Worm (Caenorhabditis elegans) whole organism, L1 larva: ENCODE measurements around the gene Y15E3A.3.

Experiments used
- C04F5.9 ChIP-seq: sonication (generic microtip); optimal IDR thresholded peaks from 2 replicates; lab custom pipeline; 2016; ENCODE audit warnings: missing genetic modification characterization, missing compliant biosample characterization
- C34B4.2 ChIP-seq: sonication (generic microtip); optimal IDR thresholded peaks from 2 replicates; lab custom pipeline; 2017; ENCODE audit warnings: mild to moderate bottlenecking, missing genetic modification characterization, missing compliant biosample characterization
- Y116A8C.19 ChIP-seq: sonication (generic microtip); optimal IDR thresholded peaks from 2 replicates; lab custom pipeline; 2016; ENCODE audit warnings: missing compliant biosample characterization, missing genetic modification characterization, borderline replicate concordance
- alr-1 ChIP-seq: fragments of 200-800 bp; sonication (Bioruptor generic); optimal IDR thresholded peaks from 2 replicates; lab custom pipeline; 2018; ENCODE audit warnings: borderline replicate concordance, mild to moderate bottlenecking, missing genetic modification characterization, missing compliant biosample characterization
- aly-2 ChIP-seq: fragments of 150-350 bp; optimal IDR thresholded peaks from 2 replicates; lab custom pipeline; 2014; ENCODE audit warnings: missing biosample characterization, missing genetic modification characterization
- blmp-1 ChIP-seq: fragments of 150-350 bp; optimal IDR thresholded peaks from 2 replicates; lab custom pipeline; 2014; ENCODE audit warnings: missing biosample characterization, missing genetic modification characterization
- ceh-63 ChIP-seq: fragments of 200-800 bp; sonication (Bioruptor generic); optimal IDR thresholded peaks from 2 replicates; lab custom pipeline; 2018; ENCODE audit warnings: mild to moderate bottlenecking, missing genetic modification characterization, missing compliant biosample characterization
- ceh-8 ChIP-seq: fragments of 200-800 bp; sonication (Bioruptor generic); optimal IDR thresholded peaks from 2 replicates; lab custom pipeline; 2018; ENCODE audit warnings: mild to moderate bottlenecking, missing genetic modification characterization, moderate library complexity, missing compliant biosample characterization
- ces-1 ChIP-seq: fragments of 150-350 bp; optimal IDR thresholded peaks from 2 replicates; lab custom pipeline; 2014; ENCODE audit warnings: missing biosample characterization, missing genetic modification reagents, missing genetic modification characterization
- dsc-1 ChIP-seq: sonication (generic microtip); optimal IDR thresholded peaks from 2 replicates; lab custom pipeline; 2016; ENCODE audit warnings: mild to moderate bottlenecking, missing genetic modification characterization, missing compliant biosample characterization
- efl-3 ChIP-seq: fragments of 200-800 bp; sonication (Bioruptor generic); optimal IDR thresholded peaks from 2 replicates; lab custom pipeline; 2018; ENCODE audit warnings: mild to moderate bottlenecking, missing genetic modification characterization, missing compliant biosample characterization
- egl-27 ChIP-seq, 2 experiments: fragments of 150-350 bp in 1 of 2; sonication (generic microtip); optimal IDR thresholded peaks; 3 replicates each; lab custom pipeline; 2017 to 2018; ENCODE audit warnings: missing biosample characterization in 2 of 2, missing genetic modification characterization in 2 of 2, missing genetic modification reagents in 2 of 2
- elt-2 ChIP-seq: sonication (generic microtip); optimal IDR thresholded peaks from 2 replicates; lab custom pipeline; 2016; ENCODE audit warnings: missing genetic modification characterization, mild to moderate bottlenecking, inconsistent platforms, missing compliant biosample characterization, missing genetic modification reagents
- ets-5 ChIP-seq: fragments of 200-800 bp; sonication (Bioruptor generic); IDR thresholded peaks from 2 replicates; pipeline ENCODE4 v1.3.6; 2022; ENCODE audit warnings: missing genetic modification characterization, missing compliant biosample characterization
- fos-1 ChIP-seq: fragments of 150-350 bp; optimal IDR thresholded peaks from 2 replicates; lab custom pipeline; 2014; ENCODE audit warnings: missing biosample characterization, missing genetic modification characterization
- grh-1 ChIP-seq: fragments of 200-800 bp; sonication (Bioruptor generic); IDR thresholded peaks from 2 replicates; pipeline ENCODE4 v1.3.6; 2022; ENCODE audit warnings: missing genetic modification reagents, missing genetic modification characterization, missing compliant biosample characterization
- hlh-17 ChIP-seq: fragments of 200-800 bp; sonication (Bioruptor generic); optimal IDR thresholded peaks from 2 replicates; lab custom pipeline; 2018; ENCODE audit warnings: missing genetic modification characterization, mild to moderate bottlenecking, missing compliant biosample characterization, moderate library complexity, borderline replicate concordance
- hlh-4 ChIP-seq: sonication (generic microtip); optimal IDR thresholded peaks from 2 replicates; lab custom pipeline; 2016; ENCODE audit warnings: mild to moderate bottlenecking, missing genetic modification characterization, missing compliant biosample characterization
- hpl-2 ChIP-seq: fragments of 150-350 bp; optimal IDR thresholded peaks from 2 replicates; lab custom pipeline; 2014; ENCODE audit warnings: missing biosample characterization, missing genetic modification reagents, missing genetic modification characterization
- irx-1 ChIP-seq: sonication (generic microtip); optimal IDR thresholded peaks from 2 replicates; lab custom pipeline; 2016; ENCODE audit warnings: missing genetic modification characterization, missing compliant biosample characterization
- jun-1 ChIP-seq: fragments of 150-350 bp; optimal IDR thresholded peaks from 2 replicates; lab custom pipeline; 2014; ENCODE audit warnings: missing biosample characterization, missing genetic modification reagents, missing genetic modification characterization
- lin-15B ChIP-seq: fragments of 150-350 bp; sonication (generic microtip); optimal IDR thresholded peaks from 3 replicates; lab custom pipeline; 2014; ENCODE audit warnings: missing biosample characterization, missing genetic modification characterization
- lin-39 ChIP-seq: fragments of 150-350 bp; optimal IDR thresholded peaks from 2 replicates; lab custom pipeline; 2014; ENCODE audit warnings: missing biosample characterization, missing genetic modification reagents, missing genetic modification characterization
- lir-3 ChIP-seq: sonication (generic microtip); optimal IDR thresholded peaks from 2 replicates; lab custom pipeline; 2016; ENCODE audit warnings: mild to moderate bottlenecking, missing genetic modification characterization, moderate library complexity, missing compliant biosample characterization; ENCODE audit not compliant: poor library complexity
- mdl-1 ChIP-seq, 2 experiments: fragments of 150-350 bp; optimal IDR thresholded peaks; 2 replicates each; lab custom pipeline; 2014 to 2017; ENCODE audit warnings: missing biosample characterization in 2 of 2, missing genetic modification characterization in 2 of 2, inconsistent platforms in 1 of 2
- mef-2 ChIP-seq: fragments of 150-350 bp; optimal IDR thresholded peaks from 2 replicates; lab custom pipeline; 2014; ENCODE audit warnings: missing biosample characterization, missing genetic modification characterization
- nhr-12 ChIP-seq: sonication (generic microtip); optimal IDR thresholded peaks from 2 replicates; lab custom pipeline; 2017; ENCODE audit warnings: missing biosample characterization, missing genetic modification characterization
- nhr-19 ChIP-seq: fragments of 200-800 bp; sonication (Bioruptor generic); conservative IDR thresholded peaks from 2 replicates; pipeline ENCODE4 v1.3.6; 2022; ENCODE audit warnings: missing genetic modification characterization, missing compliant biosample characterization
- nhr-20 ChIP-seq: sonication (generic microtip); optimal IDR thresholded peaks from 2 replicates; lab custom pipeline; 2016; ENCODE audit warnings: mild to moderate bottlenecking, missing genetic modification characterization, missing compliant biosample characterization
- nhr-237 ChIP-seq: fragments of 150-350 bp; optimal IDR thresholded peaks from 2 replicates; lab custom pipeline; 2014; ENCODE audit warnings: missing biosample characterization, missing genetic modification characterization
- nhr-47 ChIP-seq: sonication (generic microtip); optimal IDR thresholded peaks from 2 replicates; lab custom pipeline; 2016; ENCODE audit warnings: mild to moderate bottlenecking, missing genetic modification characterization, moderate library complexity, missing compliant biosample characterization
- nhr-76 ChIP-seq: sonication (generic microtip); optimal IDR thresholded peaks from 2 replicates; lab custom pipeline; 2017; ENCODE audit warnings: missing biosample characterization, missing genetic modification characterization
- nhr-84 ChIP-seq: sonication (generic microtip); optimal IDR thresholded peaks from 2 replicates; lab custom pipeline; 2017; ENCODE audit warnings: missing biosample characterization, missing genetic modification characterization
- nhr-85 ChIP-seq: sonication (generic microtip); peaks from one replicate; lab custom pipeline; 2016; ENCODE audit warnings: missing genetic modification characterization, inconsistent platforms, missing compliant biosample characterization
- nhr-90 ChIP-seq: sonication (generic microtip); optimal IDR thresholded peaks from 2 replicates; lab custom pipeline; 2016; ENCODE audit warnings: mild to moderate bottlenecking, missing genetic modification characterization, missing compliant biosample characterization; ENCODE audit not compliant: poor library complexity
- pax-3 ChIP-seq: fragments of 200-800 bp; sonication (Bioruptor generic); optimal IDR thresholded peaks from 2 replicates; lab custom pipeline; 2018; ENCODE audit warnings: mild to moderate bottlenecking, missing genetic modification characterization, moderate library complexity, missing compliant biosample characterization
- pqm-1 ChIP-seq: sonication (generic microtip); optimal IDR thresholded peaks from 3 replicates; lab custom pipeline; 2017; ENCODE audit warnings: missing biosample characterization, missing genetic modification characterization
- rnt-1 ChIP-seq: sonication (generic microtip); optimal IDR thresholded peaks from 2 replicates; lab custom pipeline; 2016; ENCODE audit warnings: mild to moderate bottlenecking, missing genetic modification characterization, moderate library complexity, missing compliant biosample characterization
- skn-1 ChIP-seq: fragments of 150-350 bp; optimal IDR thresholded peaks from 2 replicates; lab custom pipeline; 2014; ENCODE audit warnings: missing biosample characterization, missing genetic modification characterization
- snpc-4 ChIP-seq: fragments of 150-350 bp; optimal IDR thresholded peaks from 2 replicates; lab custom pipeline; 2014; ENCODE audit warnings: missing biosample characterization, missing genetic modification characterization
- sox-4 ChIP-seq: sonication (generic microtip); optimal IDR thresholded peaks from 2 replicates; lab custom pipeline; 2016; ENCODE audit warnings: missing genetic modification characterization, missing compliant biosample characterization
- tbx-2 ChIP-seq: sonication (generic microtip); optimal IDR thresholded peaks from 2 replicates; lab custom pipeline; 2016; ENCODE audit warnings: missing genetic modification characterization, missing compliant biosample characterization
- unc-130 ChIP-seq: fragments of 150-350 bp; optimal IDR thresholded peaks from 2 replicates; lab custom pipeline; 2017; ENCODE audit warnings: missing biosample characterization, missing genetic modification characterization, inconsistent platforms
- unc-30 ChIP-seq: sonication (generic microtip); optimal IDR thresholded peaks from 2 replicates; lab custom pipeline; 2017; ENCODE audit warnings: missing biosample characterization, missing genetic modification characterization
- zag-1 ChIP-seq: fragments of 150-350 bp; optimal IDR thresholded peaks from 2 replicates; lab custom pipeline; 2014; ENCODE audit warnings: missing biosample characterization, missing genetic modification characterization
- zip-4 ChIP-seq: fragments of 200-800 bp; sonication (Bioruptor generic); optimal IDR thresholded peaks from 2 replicates; lab custom pipeline; 2018; ENCODE audit warnings: mild to moderate bottlenecking, missing genetic modification characterization, moderate library complexity, missing compliant biosample characterization
- ztf-11 ChIP-seq, 2 experiments: sonication (generic microtip); optimal IDR thresholded peaks; 2 replicates each; lab custom pipeline; 2016 to 2017; ENCODE audit warnings: missing genetic modification characterization in 2 of 2, missing biosample characterization in 1 of 2, missing compliant biosample characterization in 1 of 2
- ztf-4 ChIP-seq: fragments of 150-350 bp; optimal IDR thresholded peaks from 2 replicates; lab custom pipeline; 2014; ENCODE audit warnings: missing biosample characterization, missing genetic modification characterization

Y15E3A.3 gene

ce11 chrX:15276774-15277173 lies 48.8 kb downstream of the Y15E3A.3 start (continued):
- TF ChIP-seq fos-1 (tag; lab: Kevin White, UChicago) (peak; percentile 64), ceh-63 (GFP tag; lab: Kevin White, UChicago) (no peak), skn-1 (tag; lab: Kevin White, UChicago) (peak; percentile 58), ces-1 (GFP tag; lab: Kevin White, UChicago) (peak; percentile 70), hlh-17 (no peak), ztf-4 (tag; lab: Kevin White, UChicago) (peak; percentile 64), pax-3 (no peak), jun-1 (tag; lab: Kevin White, UChicago) (peak; percentile 44), nhr-85 (peak; percentile 97), Y116A8C.19 (tag; lab: Kevin White, UChicago) (no peak), aly-2 (tag; lab: Kevin White, UChicago) (no peak), nhr-12 (tag; lab: Kevin White, UChicago) (no peak), nhr-76 (no peak), ceh-8 (GFP tag; lab: Kevin White, UChicago) (peak; percentile 10), dsc-1 (tag; lab: Kevin White, UChicago) (peak; percentile 72), zag-1 (peak; percentile 65), nhr-19 (GFP tag; lab: Robert Waterston, UW) (peak; percentile 57), egl-27 (tag; optimal IDR thresholded peaks at IDR 0.05; lab: Kevin White, UChicago) (peak; percentile 71 to 91), nhr-84 (tag; lab: Kevin White, UChicago) (no peak), lin-15B (tag; lab: Kevin White, UChicago) (no peak), C04F5.9 (no peak), lin-39 (no peak), nhr-237 (tag; lab: Kevin White, UChicago) (peak; percentile 43), nhr-90 (tag; lab: Kevin White, UChicago) (peak; percentile 35), zip-4 (GFP tag; lab: Kevin White, UChicago) (no peak), snpc-4 (tag; lab: Kevin White, UChicago) (no peak), unc-130 (peak; percentile 26), nhr-47 (peak; percentile 66), irx-1 (peak; percentile 41), hpl-2 (GFP tag; lab: Kevin White, UChicago) (no peak), grh-1 (GFP tag; lab: Robert Waterston, UW) (peak; percentile 82)
- TF ChIP-seq, all 84 proteins: peak for 43

ce11 chrX:15276241-15276640 lies 49.4 kb downstream of the Y15E3A.3 start:
- TF ChIP-seq pqm-1 (tag; lab: Kevin White, UChicago) (peak; percentile 22), elt-2 (tag; lab: Kevin White, UChicago) (peak; percentile 39), lin-39 (no peak)

ce11 chrX:15274827-15275761 lies 50.5 kb downstream of the Y15E3A.3 start:
- TF ChIP-seq tbx-2 (peak; percentile 75), nhr-85 (peak; percentile 99), lir-3 (peak; percentile 61), hpl-2 (GFP tag; lab: Kevin White, UChicago) (no peak), lin-39 (no peak), nhr-84 (tag; lab: Kevin White, UChicago) (no peak), sox-4 (tag; lab: Kevin White, UChicago) (no peak), dsc-1 (tag; lab: Kevin White, UChicago) (peak; percentile 49), rnt-1 (tag; lab: Kevin White, UChicago) (peak; percentile 84), mef-2 (tag; lab: Kevin White, UChicago) (peak; percentile 75), efl-3 (GFP tag; lab: Kevin White, UChicago) (no peak), C34B4.2 (tag; lab: Kevin White, UChicago) (no peak), nhr-20 (tag; lab: Kevin White, UChicago) (peak; percentile 89), mdl-1 (tag; optimal IDR thresholded peaks at IDR 0.05; lab: Kevin White, UChicago) (peak in 1 of 2 experiments; percentile 94), unc-30 (tag; lab: Kevin White, UChicago) (no peak), blmp-1 (tag; lab: Kevin White, UChicago) (peak; percentile 99), ets-5 (GFP tag; lab: Robert Waterston, UW) (no peak), pax-3 (peak; percentile 77), ztf-11 (tag; optimal IDR thresholded peaks at IDR 0.05; lab: Kevin White, UChicago) (peak in 1 of 2 experiments; percentile 57), hlh-4 (no peak), unc-130 (peak; percentile 80), alr-1 (tag; lab: Kevin White, UChicago) (no peak)
